Worm (Caenorhabditis elegans): Measurements from ENCODE around the gene srh-47.

DNA sequence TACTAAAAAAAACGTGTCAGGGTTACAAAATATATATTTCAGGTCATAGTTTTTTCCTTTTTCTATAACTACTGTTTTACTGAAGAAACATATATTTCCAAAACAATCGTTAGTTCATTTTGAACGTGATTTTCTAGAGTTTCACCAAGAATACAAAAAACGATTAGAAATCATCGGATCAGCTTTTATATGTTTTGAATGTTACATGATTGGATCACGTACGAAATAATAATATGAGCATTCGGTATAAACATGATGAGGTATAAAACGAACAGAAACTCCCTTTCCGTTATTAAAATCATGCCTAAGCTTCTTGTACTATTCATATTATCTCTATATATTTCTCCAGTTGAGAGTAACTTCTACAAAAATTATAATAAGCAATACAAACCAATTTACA lies 27.6 kb downstream of the srh-47 start, which contains the start of gene clec-223:
- TF ChIP-seq him-1 (tag; optimal IDR thresholded peaks at IDR 0.05) (no peak), W03F9.2 (tag; optimal IDR thresholded peaks at IDR 0.05) (no peak)
